Worm (Caenorhabditis elegans) whole organism, L1 larva: ENCODE results near the gene bath-1.

ENCODE experiments used
- C16A3.4 ChIP-seq: fragments of 150-350 bp; optimal IDR thresholded peaks from 2 replicates; lab custom pipeline; 2014; ENCODE audit warnings: missing biosample characterization, missing genetic modification characterization
- F16B12.6 ChIP-seq: fragments of 150-350 bp; optimal IDR thresholded peaks from 2 replicates; lab custom pipeline; 2014; ENCODE audit warnings: missing biosample characterization, missing genetic modification characterization
- Y116A8C.19 ChIP-seq: sonication (generic microtip); optimal IDR thresholded peaks from 2 replicates; lab custom pipeline; 2016; ENCODE audit warnings: missing compliant biosample characterization, missing genetic modification characterization, borderline replicate concordance
- ama-1 ChIP-seq: fragments of 150-350 bp; optimal IDR thresholded peaks from 2 replicates; lab custom pipeline; 2014
- blmp-1 ChIP-seq: fragments of 150-350 bp; optimal IDR thresholded peaks from 2 replicates; lab custom pipeline; 2014; ENCODE audit warnings: missing biosample characterization, missing genetic modification characterization
- ceh-8 ChIP-seq: fragments of 200-800 bp; sonication (Bioruptor generic); optimal IDR thresholded peaks from 2 replicates; lab custom pipeline; 2018; ENCODE audit warnings: mild to moderate bottlenecking, missing genetic modification characterization, moderate library complexity, missing compliant biosample characterization
- ceh-82 ChIP-seq, 3 experiments: fragments of 150-350 bp in 1 of 3; sonication (generic microtip) in 2 of 3; optimal IDR thresholded peaks; 2 replicates each; lab custom pipeline; 2014 to 2017; ENCODE audit warnings: missing biosample characterization in 3 of 3, missing genetic modification characterization in 3 of 3
- dpl-1 ChIP-seq, 3 experiments: fragments of 150-350 bp in 2 of 3; sonication (generic microtip) in 1 of 3; optimal IDR thresholded peaks; 2 replicates each; lab custom pipeline; 2014 to 2017; ENCODE audit warnings: missing biosample characterization in 3 of 3, missing genetic modification characterization in 3 of 3, missing genetic modification reagents in 3 of 3
- egl-13 ChIP-seq: sonication (generic microtip); optimal IDR thresholded peaks from 2 replicates; lab custom pipeline; 2016; ENCODE audit warnings: missing genotype, missing genetic modification reagents, missing genetic modification characterization, missing compliant biosample characterization
- elt-2 ChIP-seq: sonication (generic microtip); optimal IDR thresholded peaks from 2 replicates; lab custom pipeline; 2016; ENCODE audit warnings: missing genetic modification characterization, mild to moderate bottlenecking, inconsistent platforms, missing compliant biosample characterization, missing genetic modification reagents
- ets-5 ChIP-seq: fragments of 200-800 bp; sonication (Bioruptor generic); IDR thresholded peaks from 2 replicates; pipeline ENCODE4 v1.3.6; 2022; ENCODE audit warnings: missing genetic modification characterization, missing compliant biosample characterization
- fkh-8 ChIP-seq: sonication (generic microtip); optimal IDR thresholded peaks from 2 replicates; lab custom pipeline; 2016; ENCODE audit warnings: mild to moderate bottlenecking, missing genetic modification characterization, missing compliant biosample characterization
- grh-1 ChIP-seq: fragments of 200-800 bp; sonication (Bioruptor generic); IDR thresholded peaks from 2 replicates; pipeline ENCODE4 v1.3.6; 2022; ENCODE audit warnings: missing genetic modification reagents, missing genetic modification characterization, missing compliant biosample characterization
- hlh-17 ChIP-seq: fragments of 200-800 bp; sonication (Bioruptor generic); optimal IDR thresholded peaks from 2 replicates; lab custom pipeline; 2018; ENCODE audit warnings: missing genetic modification characterization, mild to moderate bottlenecking, missing compliant biosample characterization, moderate library complexity, borderline replicate concordance
- hpl-2 ChIP-seq: fragments of 150-350 bp; optimal IDR thresholded peaks from 2 replicates; lab custom pipeline; 2014; ENCODE audit warnings: missing biosample characterization, missing genetic modification reagents, missing genetic modification characterization
- lin-13 ChIP-seq: fragments of 150-350 bp; optimal IDR thresholded peaks from 2 replicates; lab custom pipeline; 2014; ENCODE audit warnings: missing biosample characterization, missing genetic modification reagents, missing genetic modification characterization
- lin-14 ChIP-seq: fragments of 200-800 bp; sonication (Bioruptor generic); optimal IDR thresholded peaks from 2 replicates; lab custom pipeline; 2018; ENCODE audit warnings: mild to moderate bottlenecking, missing genetic modification characterization, moderate library complexity, missing compliant biosample characterization
- mab-9 ChIP-seq: fragments of 200-800 bp; sonication (Bioruptor generic); IDR thresholded peaks from 2 replicates; pipeline ENCODE4 v1.3.6; 2022; ENCODE audit warnings: missing genetic modification reagents, missing genetic modification characterization, missing compliant biosample characterization
- mdl-1 ChIP-seq, 2 experiments: fragments of 150-350 bp; optimal IDR thresholded peaks; 2 replicates each; lab custom pipeline; 2014 to 2017; ENCODE audit warnings: missing biosample characterization in 2 of 2, missing genetic modification characterization in 2 of 2, inconsistent platforms in 1 of 2
- nhr-12 ChIP-seq: sonication (generic microtip); optimal IDR thresholded peaks from 2 replicates; lab custom pipeline; 2017; ENCODE audit warnings: missing biosample characterization, missing genetic modification characterization
- nhr-19 ChIP-seq: fragments of 200-800 bp; sonication (Bioruptor generic); conservative IDR thresholded peaks from 2 replicates; pipeline ENCODE4 v1.3.6; 2022; ENCODE audit warnings: missing genetic modification characterization, missing compliant biosample characterization
- nhr-237 ChIP-seq: fragments of 150-350 bp; optimal IDR thresholded peaks from 2 replicates; lab custom pipeline; 2014; ENCODE audit warnings: missing biosample characterization, missing genetic modification characterization
- nhr-28 ChIP-seq: fragments of 150-350 bp; optimal IDR thresholded peaks from 2 replicates; lab custom pipeline; 2014; ENCODE audit warnings: missing biosample characterization, missing genetic modification characterization
- nhr-84 ChIP-seq: sonication (generic microtip); optimal IDR thresholded peaks from 2 replicates; lab custom pipeline; 2017; ENCODE audit warnings: missing biosample characterization, missing genetic modification characterization
- nhr-85 ChIP-seq: sonication (generic microtip); peaks from one replicate; lab custom pipeline; 2016; ENCODE audit warnings: missing genetic modification characterization, inconsistent platforms, missing compliant biosample characterization
- nhr-90 ChIP-seq: sonication (generic microtip); optimal IDR thresholded peaks from 2 replicates; lab custom pipeline; 2016; ENCODE audit warnings: mild to moderate bottlenecking, missing genetic modification characterization, missing compliant biosample characterization; ENCODE audit not compliant: poor library complexity
- pax-3 ChIP-seq: fragments of 200-800 bp; sonication (Bioruptor generic); optimal IDR thresholded peaks from 2 replicates; lab custom pipeline; 2018; ENCODE audit warnings: mild to moderate bottlenecking, missing genetic modification characterization, moderate library complexity, missing compliant biosample characterization
- pqm-1 ChIP-seq: sonication (generic microtip); optimal IDR thresholded peaks from 3 replicates; lab custom pipeline; 2017; ENCODE audit warnings: missing biosample characterization, missing genetic modification characterization
- rnt-1 ChIP-seq: sonication (generic microtip); optimal IDR thresholded peaks from 2 replicates; lab custom pipeline; 2016; ENCODE audit warnings: mild to moderate bottlenecking, missing genetic modification characterization, moderate library complexity, missing compliant biosample characterization
- snpc-4 ChIP-seq: fragments of 150-350 bp; optimal IDR thresholded peaks from 2 replicates; lab custom pipeline; 2014; ENCODE audit warnings: missing biosample characterization, missing genetic modification characterization
- snu-23 ChIP-seq: sonication (generic microtip); optimal IDR thresholded peaks from 2 replicates; lab custom pipeline; 2016; ENCODE audit warnings: missing genetic modification characterization, missing compliant biosample characterization
- sptf-1 ChIP-seq: fragments of 150-350 bp; optimal IDR thresholded peaks from 2 replicates; lab custom pipeline; 2014; ENCODE audit warnings: missing biosample characterization, missing genetic modification characterization
- unc-30 ChIP-seq: sonication (generic microtip); optimal IDR thresholded peaks from 2 replicates; lab custom pipeline; 2017; ENCODE audit warnings: missing biosample characterization, missing genetic modification characterization
- vab-15 ChIP-seq: sonication (generic microtip); optimal IDR thresholded peaks from 2 replicates; lab custom pipeline; 2017; ENCODE audit warnings: missing genotype, mild to moderate bottlenecking, missing genetic modification characterization, missing compliant biosample characterization
- zag-1 ChIP-seq: fragments of 150-350 bp; optimal IDR thresholded peaks from 2 replicates; lab custom pipeline; 2014; ENCODE audit warnings: missing biosample characterization, missing genetic modification characterization
- ztf-11 ChIP-seq, 2 experiments: sonication (generic microtip); optimal IDR thresholded peaks; 2 replicates each; lab custom pipeline; 2016 to 2017; ENCODE audit warnings: missing genetic modification characterization in 2 of 2, missing biosample characterization in 1 of 2, missing compliant biosample characterization in 1 of 2

The bath-1 gene

DNA sequence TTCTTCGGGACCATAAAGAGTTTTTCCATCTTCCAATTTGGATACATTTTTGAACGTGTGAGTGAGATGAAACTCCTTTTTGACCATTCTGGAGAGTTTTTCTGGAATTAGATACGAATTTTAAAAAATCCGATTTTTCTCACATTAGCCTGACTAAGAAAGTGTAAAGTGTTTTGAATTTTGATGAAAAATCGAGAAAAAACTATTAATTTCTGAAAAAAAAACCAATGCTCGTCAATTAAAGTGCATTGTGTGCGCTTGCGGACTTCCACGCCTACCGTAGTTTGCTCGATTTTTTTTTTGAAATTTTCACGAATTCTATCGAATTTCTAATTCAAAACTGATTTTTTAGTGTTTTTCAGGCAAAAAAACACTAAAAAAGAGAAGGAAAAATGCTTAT lies at the start of gene bath-1:
TSS of gene bath-1 (minus strand) at position 101 of the 400 bp plus-strand sequence.
- TF ChIP-seq nhr-19 (GFP tag; lab: Robert Waterston, UW) (no peak), sptf-1 (tag; lab: Kevin White, UChicago) (no peak), hpl-2 (no peak), F16B12.6 (tag; lab: Kevin White, UChicago) (no peak), nhr-85 (no peak), vab-15 (tag; lab: Kevin White, UChicago) (no peak), rnt-1 (tag; lab: Kevin White, UChicago) (no peak), nhr-84 (no peak), mab-9 (no peak), snu-23 (GFP tag; lab: Kevin White, UChicago) (no peak)

DNA sequence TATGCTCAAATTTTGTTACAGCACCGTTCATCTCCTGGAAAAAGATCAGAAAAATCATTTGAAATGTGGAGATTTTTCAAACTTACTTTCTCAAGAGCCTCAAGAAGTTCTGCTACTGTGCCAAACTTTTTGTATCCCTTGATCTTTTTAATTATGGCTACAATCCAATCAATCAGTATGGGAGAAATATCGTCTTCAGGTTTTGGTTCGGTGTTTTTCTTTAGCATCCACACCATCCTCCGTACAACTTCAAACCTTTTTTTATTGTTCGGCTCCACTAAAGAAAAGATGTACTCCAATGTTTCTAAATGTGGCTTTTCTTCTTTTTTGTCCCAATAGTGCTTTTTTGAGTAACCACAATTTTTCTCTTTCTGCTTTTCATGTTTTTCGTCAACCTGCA lies 47.9 kb upstream of the bath-1 start:
- TF ChIP-seq fkh-8 (tag; lab: Kevin White, UChicago): no peak
- no peak for TF ChIP-seq elt-2
- TF ChIP-seq lin-13 (GFP tag; lab: Kevin White, UChicago): no peak
- TF ChIP-seq zag-1 (tag; lab: Kevin White, UChicago): no peak
- no peak for TF ChIP-seq ztf-11 (tag; optimal IDR thresholded peaks at IDR 0.05; lab: Kevin White, UChicago)
- no peak for TF ChIP-seq nhr-90 (tag; lab: Kevin White, UChicago)
- TF ChIP-seq lin-14 (GFP tag; lab: Kevin White, UChicago): no peak
- TF ChIP-seq pqm-1 (tag; lab: Kevin White, UChicago): no peak
- no peak for TF ChIP-seq snpc-4
- no peak for TF ChIP-seq vab-15 (tag; lab: Kevin White, UChicago)
- TF ChIP-seq C16A3.4 (tag; lab: Kevin White, UChicago): no peak
- TF ChIP-seq ceh-82 (tag; optimal IDR thresholded peaks at IDR 0.05; lab: Kevin White, UChicago): no peak
- no peak for TF ChIP-seq pax-3 (tag; lab: Kevin White, UChicago)
- TF ChIP-seq egl-13 (tag; lab: Kevin White, UChicago): no peak
- no peak for TF ChIP-seq nhr-28 (tag; lab: Kevin White, UChicago)
- no peak for TF ChIP-seq nhr-12 (tag; lab: Kevin White, UChicago)
- no peak for TF ChIP-seq nhr-237 (tag; lab: Kevin White, UChicago)
- TF ChIP-seq ceh-8: no peak
- no peak for TF ChIP-seq Y116A8C.19
- TF ChIP-seq mdl-1 (tag; optimal IDR thresholded peaks at IDR 0.05; lab: Kevin White, UChicago): no peak

DNA sequence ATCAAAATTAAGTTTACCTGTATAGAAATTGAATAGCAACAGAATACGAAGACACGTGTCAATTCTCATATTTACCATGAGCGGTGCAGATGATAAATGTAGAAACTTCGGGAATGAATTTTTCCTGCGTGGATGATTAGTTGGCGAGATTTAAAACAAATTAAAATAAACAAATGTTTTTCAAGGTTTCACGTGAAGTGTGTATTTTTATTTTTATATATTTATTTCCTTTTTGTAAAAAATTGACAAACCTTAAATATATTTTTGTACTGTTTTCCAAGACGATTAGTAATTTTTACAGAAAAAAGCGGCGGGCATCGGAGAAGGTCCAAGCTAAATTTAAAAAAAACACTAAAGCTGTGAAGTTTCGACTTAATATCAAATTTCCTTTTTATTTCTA lies 46.9 kb upstream of the bath-1 start, which contains the start of gene F07E5.8:
TSS of gene F07E5.8 (minus strand) at position 101 of the 400 bp plus-strand sequence.
- TF ChIP-seq dpl-1 (GFP tag; optimal IDR thresholded peaks at IDR 0.05; lab: Kevin White, UChicago) (no peak), unc-30 (tag; lab: Kevin White, UChicago) (no peak), ama-1 (lab: Kevin White, UChicago) (no peak), hlh-17 (GFP tag; lab: Kevin White, UChicago) (no peak), snu-23 (GFP tag; lab: Kevin White, UChicago) (no peak), grh-1 (GFP tag; lab: Robert Waterston, UW) (no peak), ets-5 (GFP tag; lab: Robert Waterston, UW) (no peak)

DNA sequence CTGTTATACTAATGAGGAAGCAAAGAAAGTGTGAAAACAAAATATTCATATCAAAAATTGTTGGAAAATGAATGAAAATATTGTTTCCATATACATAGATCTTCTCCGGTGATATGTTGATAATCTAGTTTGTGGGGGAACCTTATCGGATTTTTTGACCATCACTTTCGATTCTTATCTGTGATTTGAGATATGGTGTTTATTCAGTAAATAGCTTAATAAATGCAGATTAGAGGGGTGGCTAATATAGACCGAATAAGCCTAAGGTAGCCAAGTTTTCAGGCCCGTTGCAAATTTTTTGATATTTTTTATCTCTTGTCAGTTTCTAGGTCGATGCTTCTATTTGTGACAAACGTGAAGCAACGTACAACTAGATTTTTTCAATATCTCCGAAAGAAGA lies 42.8 kb upstream of the bath-1 start, which contains the start of gene F07E5.7:
TSS of gene F07E5.7 (minus strand) at position 101 of the 400 bp plus-strand sequence.
- TF ChIP-seq nhr-28 (tag; lab: Kevin White, UChicago) (no peak), blmp-1 (tag; lab: Kevin White, UChicago) (peak; percentile 39)
- TF ChIP-seq, all 84 proteins: peak for 1
